Fruit fly (Drosophila melanogaster) whole organism, adult: ENCODE data around the gene Yod1.

Source experiments
- CG11617 ChIP-seq: fragments of 200-800 bp; sonication (Bioruptor generic); optimal IDR thresholded peaks from 2 replicates; lab custom pipeline; 2017; ENCODE audit warnings: mild to moderate bottlenecking, missing biosample characterization, missing genetic modification reagents, missing genetic modification characterization
- kay ChIP-seq: fragments of 200-800 bp; sonication (Bioruptor generic); peaks from one replicate; lab custom pipeline; 2016; ENCODE audit warnings: missing biosample characterization, missing genetic modification characterization, borderline replicate concordance
- pad ChIP-seq: fragments of 200-800 bp; sonication (Bioruptor generic); optimal IDR thresholded peaks from 3 replicates; lab custom pipeline; 2017; ENCODE audit warnings: missing biosample characterization, missing genetic modification characterization, mild to moderate bottlenecking, moderate library complexity, missing genetic modification reagents

DNA sequence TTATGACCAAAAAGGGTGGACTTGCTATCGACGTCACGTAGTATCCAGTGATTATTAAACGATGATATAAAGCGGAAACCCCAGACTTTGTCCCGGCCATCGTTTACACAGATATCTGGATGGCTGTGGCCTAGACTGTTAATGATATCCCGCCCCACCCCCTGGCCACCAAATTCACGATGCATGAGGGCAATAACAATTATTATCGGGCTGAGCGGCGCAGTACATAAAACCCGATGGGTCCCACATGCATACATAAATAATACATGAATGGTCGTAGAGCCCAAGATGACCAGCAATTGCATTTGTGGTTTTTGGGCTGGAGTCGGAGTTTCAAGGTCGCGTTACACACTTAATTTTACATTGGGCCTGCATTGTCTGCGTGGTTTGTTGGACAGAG is 6.1 kb upstream of the Yod1 start:
- TF ChIP-seq CG11617 (no peak), pad (GFP tag; lab: Kevin White, UChicago) (no peak), kay (no peak)
